Worm (Caenorhabditis elegans) whole organism, L4 larva: ENCODE measurements around the gene jmjd-1.1.

Experiments
- Y75B8A.6 ChIP-seq: fragments of 200-800 bp; sonication (Bioruptor generic); IDR thresholded peaks from 2 replicates; pipeline ENCODE4 v1.3.6; 2022; ENCODE audit warnings: missing genetic modification reagents, missing genetic modification characterization, missing compliant biosample characterization
- aly-2 ChIP-seq: sonication (generic microtip); optimal IDR thresholded peaks from 2 replicates; lab custom pipeline; 2018; ENCODE audit warnings: missing biosample characterization, missing genetic modification characterization
- daf-8 ChIP-seq: fragments of 200-800 bp; sonication (Bioruptor generic); IDR thresholded peaks from 2 replicates; pipeline ENCODE4 v1.3.6; 2022; ENCODE audit warnings: missing genetic modification characterization, missing compliant biosample characterization
- dve-1 ChIP-seq: sonication (generic microtip); optimal IDR thresholded peaks from 2 replicates; lab custom pipeline; 2017; ENCODE audit warnings: antibody characterized with exemption, mild to moderate bottlenecking, missing genetic modification characterization, missing compliant biosample characterization; ENCODE audit not compliant: insufficient read depth

- TF ChIP-seq Y75B8A.6 (GFP tag; lab: Robert Waterston, UW) (no peak), aly-2 (tag; lab: Kevin White, UChicago) (no peak), daf-8 (GFP tag; lab: Robert Waterston, UW) (no peak), dve-1 (tag; lab: Kevin White, UChicago) (no peak)
These were observed 3.9 kb upstream of the jmjd-1.1 start, which contains the start of gene F43G6.17 for ce11 chrII:11802451-11802850.
